Worm (Caenorhabditis elegans): Measurements from ENCODE around the gene unc-76.

DNA sequence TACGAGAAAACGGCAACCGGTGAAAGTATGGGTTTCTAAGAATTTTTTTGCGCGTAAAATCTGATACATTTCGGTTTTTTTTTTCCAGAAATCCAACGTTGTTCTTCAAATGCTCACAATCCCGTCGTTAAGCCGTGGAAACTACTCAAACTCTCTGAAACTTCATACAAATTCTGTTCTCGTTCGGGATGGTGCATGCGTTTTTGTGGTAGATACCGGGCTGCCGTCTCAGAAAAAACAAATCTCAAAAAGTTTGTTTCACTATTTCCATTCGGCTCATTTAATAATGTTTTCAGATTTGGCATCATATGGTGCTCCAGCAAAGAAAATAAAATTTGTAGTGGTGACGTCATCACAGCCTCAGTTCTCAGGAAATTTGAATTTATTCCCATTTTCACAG is 16.8 kb upstream of the unc-76 start:
- TF ChIP-seq klf-2 (GFP tag; conservative IDR thresholded peaks at IDR 0.05) (no peak), ztf-23 (GFP tag; IDR thresholded peaks at IDR 0.05) (no peak), tab-1 (GFP tag; IDR thresholded peaks at IDR 0.05) (no peak), ref-1 (GFP tag; conservative IDR thresholded peaks at IDR 0.05) (no peak), med-1 (GFP tag; optimal IDR thresholded peaks at IDR 0.05; ENCODE audit: insufficient read depth) (no peak)

All from whole organism, midembryonic.